Worm (Caenorhabditis elegans) whole organism, L1 larva: ENCODE data around the gene C49A9.6.
A peak's percentile ranks its signal among the peaks of the same experiment; 100 is the strongest.

Experiments used
- C16A3.4 ChIP-seq: fragments of 150-350 bp; optimal IDR thresholded peaks from 2 replicates; lab custom pipeline; 2014; ENCODE audit warnings: missing biosample characterization, missing genetic modification characterization
- C34B4.2 ChIP-seq: sonication (generic microtip); optimal IDR thresholded peaks from 2 replicates; lab custom pipeline; 2017; ENCODE audit warnings: mild to moderate bottlenecking, missing genetic modification characterization, missing compliant biosample characterization
- F16B12.6 ChIP-seq: fragments of 150-350 bp; optimal IDR thresholded peaks from 2 replicates; lab custom pipeline; 2014; ENCODE audit warnings: missing biosample characterization, missing genetic modification characterization
- aha-1 ChIP-seq: fragments of 150-350 bp; optimal IDR thresholded peaks from 2 replicates; lab custom pipeline; 2014; ENCODE audit warnings: missing biosample characterization, missing genetic modification characterization
- aly-2 ChIP-seq: fragments of 150-350 bp; optimal IDR thresholded peaks from 2 replicates; lab custom pipeline; 2014; ENCODE audit warnings: missing biosample characterization, missing genetic modification characterization
- ama-1 ChIP-seq: fragments of 150-350 bp; optimal IDR thresholded peaks from 2 replicates; lab custom pipeline; 2014
- blmp-1 ChIP-seq: fragments of 150-350 bp; optimal IDR thresholded peaks from 2 replicates; lab custom pipeline; 2014; ENCODE audit warnings: missing biosample characterization, missing genetic modification characterization
- ceh-82 ChIP-seq, 3 experiments: fragments of 150-350 bp in 1 of 3; sonication (generic microtip) in 2 of 3; optimal IDR thresholded peaks; 2 replicates each; lab custom pipeline; 2014 to 2017; ENCODE audit warnings: missing biosample characterization in 3 of 3, missing genetic modification characterization in 3 of 3
- ceh-88 ChIP-seq: fragments of 200-800 bp; sonication (Bioruptor generic); IDR thresholded peaks from 2 replicates; pipeline ENCODE4 v1.3.6; 2022; ENCODE audit warnings: missing genetic modification characterization, missing compliant biosample characterization
- ceh-90 ChIP-seq: sonication (generic microtip); optimal IDR thresholded peaks from 2 replicates; lab custom pipeline; 2016; ENCODE audit warnings: missing genetic modification characterization, missing compliant biosample characterization
- ces-1 ChIP-seq: fragments of 150-350 bp; optimal IDR thresholded peaks from 2 replicates; lab custom pipeline; 2014; ENCODE audit warnings: missing biosample characterization, missing genetic modification reagents, missing genetic modification characterization
- dpl-1 ChIP-seq, 3 experiments: fragments of 150-350 bp in 2 of 3; sonication (generic microtip) in 1 of 3; optimal IDR thresholded peaks; 2 replicates each; lab custom pipeline; 2014 to 2017; ENCODE audit warnings: missing biosample characterization in 3 of 3, missing genetic modification characterization in 3 of 3, missing genetic modification reagents in 3 of 3
- efl-1 ChIP-seq, 4 experiments: fragments of 150-350 bp; optimal IDR thresholded peaks in 3 of 4; peaks in 1 of 4; 1 replicate in 1 of 4; 2 replicates in 3 of 4; lab custom pipeline; 2014; ENCODE audit warnings: missing biosample characterization in 2 of 4, missing genetic modification characterization in 2 of 4, missing genetic modification reagents in 2 of 4
- elt-2 ChIP-seq: sonication (generic microtip); optimal IDR thresholded peaks from 2 replicates; lab custom pipeline; 2016; ENCODE audit warnings: missing genetic modification characterization, mild to moderate bottlenecking, inconsistent platforms, missing compliant biosample characterization, missing genetic modification reagents
- elt-3 ChIP-seq, 6 experiments: fragments of 150-350 bp in 1 of 6; sonication (generic microtip); optimal IDR thresholded peaks; 2 replicates each; lab custom pipeline; 2017 to 2018; ENCODE audit warnings: missing biosample characterization in 6 of 6, missing genetic modification characterization in 6 of 6, inconsistent platforms in 1 of 6
- fkh-10 ChIP-seq: sonication (generic microtip); optimal IDR thresholded peaks from 2 replicates; lab custom pipeline; 2017; ENCODE audit warnings: missing biosample characterization, missing genetic modification reagents, missing genetic modification characterization
- fkh-8 ChIP-seq: sonication (generic microtip); optimal IDR thresholded peaks from 2 replicates; lab custom pipeline; 2016; ENCODE audit warnings: mild to moderate bottlenecking, missing genetic modification characterization, missing compliant biosample characterization
- hpl-2 ChIP-seq: fragments of 150-350 bp; optimal IDR thresholded peaks from 2 replicates; lab custom pipeline; 2014; ENCODE audit warnings: missing biosample characterization, missing genetic modification reagents, missing genetic modification characterization
- irx-1 ChIP-seq: sonication (generic microtip); optimal IDR thresholded peaks from 2 replicates; lab custom pipeline; 2016; ENCODE audit warnings: missing genetic modification characterization, missing compliant biosample characterization
- isw-1 ChIP-seq: fragments of 200-800 bp; sonication (Bioruptor generic); IDR thresholded peaks from 2 replicates; pipeline ENCODE4 v1.3.6; 2022; ENCODE audit warnings: missing genetic modification characterization, missing compliant biosample characterization
- lin-15B ChIP-seq: fragments of 150-350 bp; sonication (generic microtip); optimal IDR thresholded peaks from 3 replicates; lab custom pipeline; 2014; ENCODE audit warnings: missing biosample characterization, missing genetic modification characterization
- lin-35 ChIP-seq, 2 experiments: fragments of 150-350 bp; optimal IDR thresholded peaks; 2 replicates each; lab custom pipeline; 2014; ENCODE audit warnings: missing biosample characterization in 2 of 2, missing genetic modification characterization in 2 of 2, missing genetic modification reagents in 2 of 2
- lir-3 ChIP-seq: sonication (generic microtip); optimal IDR thresholded peaks from 2 replicates; lab custom pipeline; 2016; ENCODE audit warnings: mild to moderate bottlenecking, missing genetic modification characterization, moderate library complexity, missing compliant biosample characterization; ENCODE audit not compliant: poor library complexity
- lsy-2 ChIP-seq, 2 experiments: fragments of 150-350 bp; optimal IDR thresholded peaks; 2 replicates each; lab custom pipeline; 2014; ENCODE audit warnings: missing biosample characterization in 2 of 2, missing genetic modification characterization in 2 of 2
- mab-9 ChIP-seq: fragments of 200-800 bp; sonication (Bioruptor generic); IDR thresholded peaks from 2 replicates; pipeline ENCODE4 v1.3.6; 2022; ENCODE audit warnings: missing genetic modification reagents, missing genetic modification characterization, missing compliant biosample characterization
- nhr-11 ChIP-seq: fragments of 150-350 bp; optimal IDR thresholded peaks from 2 replicates; lab custom pipeline; 2014; ENCODE audit warnings: missing biosample characterization, missing genetic modification characterization
- nhr-12 ChIP-seq: sonication (generic microtip); optimal IDR thresholded peaks from 2 replicates; lab custom pipeline; 2017; ENCODE audit warnings: missing biosample characterization, missing genetic modification characterization
- nhr-237 ChIP-seq: fragments of 150-350 bp; optimal IDR thresholded peaks from 2 replicates; lab custom pipeline; 2014; ENCODE audit warnings: missing biosample characterization, missing genetic modification characterization
- nhr-85 ChIP-seq: sonication (generic microtip); peaks from one replicate; lab custom pipeline; 2016; ENCODE audit warnings: missing genetic modification characterization, inconsistent platforms, missing compliant biosample characterization
- pax-3 ChIP-seq: fragments of 200-800 bp; sonication (Bioruptor generic); optimal IDR thresholded peaks from 2 replicates; lab custom pipeline; 2018; ENCODE audit warnings: mild to moderate bottlenecking, missing genetic modification characterization, moderate library complexity, missing compliant biosample characterization
- sptf-1 ChIP-seq: fragments of 150-350 bp; optimal IDR thresholded peaks from 2 replicates; lab custom pipeline; 2014; ENCODE audit warnings: missing biosample characterization, missing genetic modification characterization
- sup-37 ChIP-seq: fragments of 200-800 bp; sonication (Bioruptor generic); optimal IDR thresholded peaks from 2 replicates; lab custom pipeline; 2018; ENCODE audit warnings: mild to moderate bottlenecking, missing genetic modification characterization, missing compliant biosample characterization
- swsn-7 ChIP-seq: sonication (generic microtip); optimal IDR thresholded peaks from 2 replicates; lab custom pipeline; 2016; ENCODE audit warnings: missing genetic modification characterization, missing compliant biosample characterization
- unc-130 ChIP-seq: fragments of 150-350 bp; optimal IDR thresholded peaks from 2 replicates; lab custom pipeline; 2017; ENCODE audit warnings: missing biosample characterization, missing genetic modification characterization, inconsistent platforms
- unc-62 ChIP-seq: fragments of 150-350 bp; optimal IDR thresholded peaks from 2 replicates; lab custom pipeline; 2014; ENCODE audit warnings: missing biosample characterization, missing genetic modification reagents, missing genetic modification characterization
- unc-86 ChIP-seq: sonication (generic microtip); optimal IDR thresholded peaks from 2 replicates; lab custom pipeline; 2016; ENCODE audit warnings: missing genetic modification characterization, missing compliant biosample characterization
- unc-98 ChIP-seq: fragments of 200-800 bp; sonication (Bioruptor generic); IDR thresholded peaks from 2 replicates; pipeline ENCODE4 v1.3.6; 2022; ENCODE audit warnings: missing genetic modification characterization, missing compliant biosample characterization
- xbp-1 ChIP-seq: sonication (generic microtip); optimal IDR thresholded peaks from 2 replicates; lab custom pipeline; 2016; ENCODE audit warnings: missing genetic modification characterization, missing compliant biosample characterization
- zag-1 ChIP-seq: fragments of 150-350 bp; optimal IDR thresholded peaks from 2 replicates; lab custom pipeline; 2014; ENCODE audit warnings: missing biosample characterization, missing genetic modification characterization

The C49A9.6 gene

ce11 chrIV:6213403-6213802, 2.7 kb downstream of the C49A9.6 start, which contains the start of gene C49A9.5:
C49A9.5 (plus strand) TSS chrIV:6213673.
- TF ChIP-seq swsn-7 (tag; lab: Kevin White, UChicago) (no peak), unc-98 (GFP tag; lab: Robert Waterston, UW) (no peak), unc-86 (tag; lab: Kevin White, UChicago) (no peak), elt-3 (tag; optimal IDR thresholded peaks at IDR 0.05; lab: Kevin White, UChicago) (no peak), elt-2 (tag; lab: Kevin White, UChicago) (no peak), xbp-1 (tag; lab: Kevin White, UChicago) (no peak), dpl-1 (GFP tag; optimal IDR thresholded peaks at IDR 0.05; lab: Kevin White, UChicago) (no peak), aha-1 (no peak)

ce11 chrIV:6217066-6217465, 6.3 kb downstream of the C49A9.6 start, which contains the start of gene C49A9.9:
C49A9.9 (plus strand) TSS chrIV:6217372.
- TF ChIP-seq ces-1 (GFP tag; lab: Kevin White, UChicago): no peak
- TF ChIP-seq elt-2 (tag; lab: Kevin White, UChicago): no peak
- no peak for TF ChIP-seq pax-3 (tag; lab: Kevin White, UChicago)
- TF ChIP-seq, all 84 proteins: peak for 0

ce11 chrIV:6217503-6217902, 6.8 kb downstream of the C49A9.6 start:
- no peak for TF ChIP-seq mab-9 (GFP tag; lab: Robert Waterston, UW)
- TF ChIP-seq dpl-1 (GFP tag; optimal IDR thresholded peaks at IDR 0.05; lab: Kevin White, UChicago): no peak
- TF ChIP-seq fkh-10 (GFP tag; lab: Kevin White, UChicago): no peak
- no peak for TF ChIP-seq swsn-7 (tag; lab: Kevin White, UChicago)
- no peak for TF ChIP-seq lin-35 (GFP tag; optimal IDR thresholded peaks at IDR 0.05; lab: Kevin White, UChicago)
- no peak for TF ChIP-seq irx-1 (tag; lab: Kevin White, UChicago)
- no peak for TF ChIP-seq unc-98 (GFP tag; lab: Robert Waterston, UW)
- TF ChIP-seq ceh-88 (GFP tag; lab: Robert Waterston, UW): no peak
- no peak for TF ChIP-seq unc-62
- TF ChIP-seq lsy-2 (tag; optimal IDR thresholded peaks at IDR 0.05; lab: Kevin White, UChicago): no peak
- no peak for TF ChIP-seq fkh-8 (tag; lab: Kevin White, UChicago)
- no peak for TF ChIP-seq isw-1
- no peak for TF ChIP-seq sup-37 (GFP tag; lab: Kevin White, UChicago)
- no peak for TF ChIP-seq ceh-82 (tag; optimal IDR thresholded peaks at IDR 0.05; lab: Kevin White, UChicago)
- TF ChIP-seq nhr-85 (tag; lab: Kevin White, UChicago): no peak
- no peak for TF ChIP-seq ama-1 (lab: Kevin White, UChicago)
- TF ChIP-seq aly-2 (tag; lab: Kevin White, UChicago): no peak
- no peak for TF ChIP-seq C34B4.2 (tag; lab: Kevin White, UChicago)
- no peak for TF ChIP-seq ceh-90 (tag; lab: Kevin White, UChicago)

- TF ChIP-seq efl-1 (optimal IDR thresholded peaks at IDR 0.05; lab: Kevin White, UChicago) (no peak), efl-1 (GFP tag; optimal IDR thresholded peaks at IDR 0.05 in 1 of 2; lab: Kevin White, UChicago) (peak in 1 of 2 experiments; percentile 42), nhr-237 (tag; lab: Kevin White, UChicago) (no peak), hpl-2 (GFP tag; lab: Kevin White, UChicago) (peak; percentile 35), elt-2 (tag; lab: Kevin White, UChicago) (peak; percentile 27)
These were observed 8.7 kb downstream of the C49A9.6 start, which contains the start of gene C49A9.4 for ce11 chrIV:6219429-6219828. C49A9.4 (plus strand) TSS chrIV:6219693.

ce11 chrIV:6221878-6222277, 11.1 kb downstream of the C49A9.6 start, which contains the start of gene C49A9.3:
C49A9.3 (plus strand) TSS chrIV:6222089.
- TF ChIP-seq elt-2 (tag; lab: Kevin White, UChicago): peak; percentile 51
- no peak for TF ChIP-seq nhr-12 (tag; lab: Kevin White, UChicago)
- no peak for TF ChIP-seq efl-1 (optimal IDR thresholded peaks at IDR 0.05; lab: Kevin White, UChicago)
- TF ChIP-seq efl-1 (GFP tag; optimal IDR thresholded peaks at IDR 0.05 in 1 of 2; lab: Kevin White, UChicago): peak in 1 of 2 experiments; percentile 2

- TF ChIP-seq ceh-90 (tag; lab: Kevin White, UChicago): no peak
- TF ChIP-seq C34B4.2 (tag; lab: Kevin White, UChicago): no peak
- TF ChIP-seq unc-130 (tag; lab: Kevin White, UChicago): no peak
- TF ChIP-seq ces-1 (GFP tag; lab: Kevin White, UChicago): no peak
- no peak for TF ChIP-seq F16B12.6
- TF ChIP-seq lin-15B (tag; lab: Kevin White, UChicago): no peak
- TF ChIP-seq hpl-2 (GFP tag; lab: Kevin White, UChicago): no peak
- TF ChIP-seq elt-3 (tag; optimal IDR thresholded peaks at IDR 0.05; lab: Kevin White, UChicago): no peak
- no peak for TF ChIP-seq ceh-82 (tag; optimal IDR thresholded peaks at IDR 0.05; lab: Kevin White, UChicago)
- TF ChIP-seq pax-3 (tag; lab: Kevin White, UChicago): no peak
- no peak for TF ChIP-seq nhr-85 (tag; lab: Kevin White, UChicago)
- no peak for TF ChIP-seq nhr-11 (tag; lab: Kevin White, UChicago)
- TF ChIP-seq zag-1 (tag; lab: Kevin White, UChicago): no peak
- TF ChIP-seq C16A3.4: no peak
- no peak for TF ChIP-seq lsy-2 (tag; optimal IDR thresholded peaks at IDR 0.05; lab: Kevin White, UChicago)
- TF ChIP-seq sptf-1 (tag; lab: Kevin White, UChicago): no peak
- no peak for TF ChIP-seq lir-3
- no peak for TF ChIP-seq blmp-1
These were observed 14.4 kb downstream of the C49A9.6 start, which contains the start of gene C49A9.2 for ce11 chrIV:6225143-6225542. C49A9.2 (plus strand) TSS chrIV:6225443.
